Worm (Caenorhabditis elegans) whole organism, young adult: ENCODE measurements around the gene hlh-4.

Experiments used
- ama-1 ChIP-seq, 3 experiments: fragments of 150-350 bp in 1 of 3; sonication (generic microtip) in 2 of 3; optimal IDR thresholded peaks; 2 replicates each; lab custom pipeline; 2014 to 2018; ENCODE audit warnings: missing biosample characterization in 2 of 3, missing genetic modification characterization in 2 of 3, missing genetic modification reagents in 2 of 3
- aptf-2 ChIP-seq: fragments of 200-800 bp; sonication (Bioruptor generic); conservative IDR thresholded peaks from 2 replicates; pipeline ENCODE4 v1.3.6; 2022; ENCODE audit warnings: missing genetic modification reagents, missing genetic modification characterization, missing compliant biosample characterization
- gei-17 ChIP-seq: fragments of 200-800 bp; sonication (Bioruptor generic); optimal IDR thresholded peaks from 2 replicates; lab custom pipeline; 2018; ENCODE audit warnings: mild to moderate bottlenecking, missing genetic modification characterization, missing compliant biosample characterization
- let-526 ChIP-seq: fragments of 200-800 bp; sonication (Bioruptor generic); IDR thresholded peaks from 2 replicates; pipeline ENCODE4 v1.3.6; 2022; ENCODE audit warnings: missing genetic modification reagents, missing genetic modification characterization, missing compliant biosample characterization
- snpc-4 ChIP-seq, 5 experiments: fragments of 150-350 bp in 1 of 5; sonication (generic microtip) in 4 of 5; optimal IDR thresholded peaks; 2 replicates each; lab custom pipeline; 2014 to 2018; ENCODE audit warnings: missing genetic modification characterization in 5 of 5, missing biosample characterization in 3 of 5, antibody characterized with exemption in 2 of 5, mild to moderate bottlenecking in 2 of 5, missing compliant biosample characterization in 2 of 5, missing genotype in 2 of 5, moderate library complexity in 2 of 5, missing genetic modification reagents in 1 of 5
- unc-62 ChIP-seq: fragments of 150-350 bp; optimal IDR thresholded peaks from 2 replicates; lab custom pipeline; 2014; ENCODE audit warnings: missing biosample characterization, missing genetic modification reagents, missing genetic modification characterization

- no peak for TF ChIP-seq gei-17
- no peak for TF ChIP-seq snpc-4 (GFP tag; optimal IDR thresholded peaks at IDR 0.05; lab: Kevin White, UChicago)
- no peak for TF ChIP-seq snpc-4 (tag; optimal IDR thresholded peaks at IDR 0.05; lab: Kevin White, UChicago)
- no peak for TF ChIP-seq unc-62 (GFP tag; lab: Kevin White, UChicago)
- TF ChIP-seq aptf-2, result no peak
- TF ChIP-seq ama-1 (optimal IDR thresholded peaks at IDR 0.05; lab: Kevin White, UChicago), result no peak
- TF ChIP-seq ama-1 (GFP tag; optimal IDR thresholded peaks at IDR 0.05; lab: Kevin White, UChicago), result no peak
- no peak for TF ChIP-seq let-526 (GFP tag; lab: Robert Waterston, UW)
Measured at ce11 chrIII:9786776-9787175, 47.9 kb upstream of the hlh-4 start.
